Fruit fly (Drosophila melanogaster) whole organism, embryonic: ENCODE results near the gene Teh2.

ENCODE experiments used
- Aef1 ChIP-seq: fragments of 200-800 bp; sonication (Bioruptor generic); IDR thresholded peaks from 3 replicates; pipeline ENCODE4 v1.3.6; 2022; ENCODE audit warnings: missing biosample characterization, missing genetic modification characterization
- Awh ChIP-seq: fragments of 200-800 bp; sonication (Bioruptor generic); IDR thresholded peaks from 2 replicates; pipeline ENCODE4, ENCODE4 v1.3.6; 2022; ENCODE audit warnings: missing biosample characterization, missing genetic modification characterization
- CG10543 ChIP-seq: fragments of 200-800 bp; sonication (Bioruptor generic); optimal IDR thresholded peaks from 3 replicates; lab custom pipeline; 2017; ENCODE audit warnings: missing biosample characterization, mild to moderate bottlenecking, missing genetic modification characterization, moderate library complexity
- CG11247 ChIP-seq: fragments of 200-800 bp; sonication (Bioruptor generic); IDR thresholded peaks from 2 replicates; pipeline ENCODE4 v1.3.6; 2022; ENCODE audit warnings: missing biosample characterization, missing genetic modification characterization
- CG12219 ChIP-seq: fragments of 200-800 bp; sonication (Bioruptor generic); optimal IDR thresholded peaks from 3 replicates; lab custom pipeline; 2018; ENCODE audit warnings: missing biosample characterization, mild to moderate bottlenecking, missing genetic modification characterization
- CG15269 ChIP-seq: fragments of 200-800 bp; sonication (Bioruptor generic); optimal IDR thresholded peaks from 2 replicates; lab custom pipeline; 2018; ENCODE audit warnings: missing biosample characterization, mild to moderate bottlenecking, missing genetic modification characterization, moderate library complexity
- CG17385 ChIP-seq: fragments of 200-800 bp; sonication (Bioruptor generic); optimal IDR thresholded peaks from 3 replicates; lab custom pipeline; 2018; ENCODE audit warnings: missing biosample characterization, mild to moderate bottlenecking, missing genetic modification characterization
- CG2875 ChIP-seq: fragments of 200-800 bp; sonication (Bioruptor generic); optimal IDR thresholded peaks from 2 replicates; lab custom pipeline; 2017; ENCODE audit warnings: missing biosample characterization, mild to moderate bottlenecking, missing genetic modification characterization, missing genetic modification reagents
- CG32772 ChIP-seq: fragments of 200-800 bp; sonication (Bioruptor generic); IDR thresholded peaks from 2 replicates; pipeline ENCODE4 v1.3.6; 2022; ENCODE audit warnings: missing biosample characterization, missing genetic modification characterization
- CG33213 ChIP-seq: fragments of 200-800 bp; sonication (Bioruptor generic); optimal IDR thresholded peaks from 3 replicates; lab custom pipeline; 2016; ENCODE audit warnings: missing biosample characterization, missing genetic modification characterization
- CG34224 ChIP-seq: fragments of 200-800 bp; sonication (Bioruptor generic); IDR thresholded peaks from 3 replicates; pipeline ENCODE4 v1.3.6; 2022; ENCODE audit warnings: missing biosample characterization, missing genetic modification characterization; ENCODE audit not compliant: partially characterized antibody
- CG34376 ChIP-seq: fragments of 200-800 bp; sonication (Bioruptor generic); optimal IDR thresholded peaks from 2 replicates; lab custom pipeline; 2018; ENCODE audit warnings: missing biosample characterization, mild to moderate bottlenecking, missing genetic modification characterization
- CG6813 ChIP-seq: fragments of 200-800 bp; sonication (Bioruptor generic); optimal IDR thresholded peaks from 2 replicates; lab custom pipeline; 2017; ENCODE audit warnings: missing biosample characterization, missing genetic modification characterization, mild to moderate bottlenecking, moderate library complexity, missing genetic modification reagents
- CG6854 ChIP-seq: fragments of 200-800 bp; sonication (Bioruptor generic); optimal IDR thresholded peaks from 3 replicates; lab custom pipeline; 2017; ENCODE audit warnings: missing biosample characterization, mild to moderate bottlenecking, missing genetic modification characterization
- CG7987 ChIP-seq: fragments of 200-800 bp; sonication (Bioruptor generic); optimal IDR thresholded peaks from 2 replicates; lab custom pipeline; 2018; ENCODE audit warnings: missing biosample characterization, mild to moderate bottlenecking, missing genetic modification characterization, moderate library complexity
- D19B ChIP-seq: fragments of 200-800 bp; sonication (Bioruptor generic); optimal IDR thresholded peaks from 2 replicates; lab custom pipeline; 2017; ENCODE audit warnings: missing biosample characterization, mild to moderate bottlenecking, missing genetic modification characterization
- GATAe ChIP-seq: fragments of 200-800 bp; sonication (Bioruptor generic); conservative IDR thresholded peaks from 2 replicates; pipeline ENCODE4 v1.3.6; 2022; ENCODE audit warnings: missing biosample characterization, missing genetic modification characterization
- HLH54F ChIP-seq: fragments of 200-800 bp; sonication (Bioruptor generic); optimal IDR thresholded peaks from 3 replicates; lab custom pipeline; 2016; ENCODE audit warnings: missing biosample characterization, missing genetic modification characterization
- Hey ChIP-seq: fragments of 200-800 bp; sonication (Bioruptor generic); optimal IDR thresholded peaks from 3 replicates; lab custom pipeline; 2018; ENCODE audit warnings: missing biosample characterization, mild to moderate bottlenecking, missing genetic modification characterization
- HmgZ ChIP-seq: fragments of 200-800 bp; sonication (Bioruptor generic); optimal IDR thresholded peaks from 2 replicates; lab custom pipeline; 2018; ENCODE audit warnings: missing biosample characterization, mild to moderate bottlenecking, missing genetic modification characterization
- Hr78 ChIP-seq, 2 experiments: fragments of 200-800 bp in 1 of 2; fragments of >200 bp in 1 of 2; sonication (Bioruptor generic) in 1 of 2; optimal IDR thresholded peaks; 2 replicates each; lab custom pipeline; 2017 to 2019; ENCODE audit warnings: missing biosample characterization in 2 of 2, missing genetic modification characterization in 2 of 2, mild to moderate bottlenecking in 1 of 2, moderate library complexity in 1 of 2
- MBD-R2 ChIP-seq: fragments of 200-800 bp; sonication (Bioruptor generic); IDR thresholded peaks from 2 replicates; pipeline ENCODE4 v1.3.6; 2022; ENCODE audit warnings: missing biosample characterization, missing genetic modification characterization
- Med ChIP-seq: fragments of 200-800 bp; sonication (Bioruptor generic); peaks from one replicate; lab custom pipeline; 2016; ENCODE audit warnings: missing biosample characterization, missing genetic modification characterization, mild to moderate bottlenecking, inconsistent platforms, moderate library complexity
- abd-A ChIP-seq: fragments of 200-800 bp; sonication (Bioruptor generic); optimal IDR thresholded peaks from 3 replicates; lab custom pipeline; 2019; ENCODE audit warnings: missing biosample characterization, mild to moderate bottlenecking, missing genetic modification characterization, moderate library complexity
- ara ChIP-seq: fragments of 200-800 bp; sonication (Bioruptor generic); IDR thresholded peaks from 2 replicates; pipeline ENCODE4 v1.3.6; 2022; ENCODE audit warnings: missing biosample characterization, missing genetic modification characterization
- ash1 ChIP-seq: fragments of 200-800 bp; sonication (Bioruptor generic); optimal IDR thresholded peaks from 2 replicates; lab custom pipeline; 2018; ENCODE audit warnings: missing biosample characterization, mild to moderate bottlenecking, missing genetic modification characterization
- ato ChIP-seq: fragments of 200-800 bp; sonication (Bioruptor generic); IDR thresholded peaks from 2 replicates; pipeline ENCODE4 v1.3.6; 2022; ENCODE audit warnings: missing biosample characterization, missing genetic modification characterization; ENCODE audit not compliant: partially characterized antibody
- cato ChIP-seq: fragments of 200-800 bp; sonication (Bioruptor generic); optimal IDR thresholded peaks from 2 replicates; lab custom pipeline; 2016; ENCODE audit warnings: missing biosample characterization, missing genetic modification characterization, borderline replicate concordance
- chinmo ChIP-seq: fragments of 200-800 bp; sonication (Bioruptor generic); IDR thresholded peaks from 4 replicates; pipeline ENCODE4 v1.3.6; 2022; ENCODE audit warnings: missing biosample characterization, missing genetic modification characterization; ENCODE audit not compliant: partially characterized antibody
- ci ChIP-seq: fragments of 200-800 bp; sonication (Bioruptor generic); IDR thresholded peaks from 3 replicates; pipeline ENCODE4 v1.3.6; 2022; ENCODE audit warnings: missing biosample characterization, missing genetic modification characterization
- cwo ChIP-seq: fragments of 200-800 bp; sonication (Bioruptor generic); optimal IDR thresholded peaks from 3 replicates; lab custom pipeline; 2017; ENCODE audit warnings: missing biosample characterization, missing genetic modification characterization, mild to moderate bottlenecking, moderate library complexity, missing genetic modification reagents
- dm ChIP-seq: fragments of 200-800 bp; sonication (Bioruptor generic); optimal IDR thresholded peaks from 3 replicates; lab custom pipeline; 2016; ENCODE audit warnings: missing biosample characterization, missing genetic modification characterization
- fd64A ChIP-seq: fragments of 200-800 bp; sonication (Bioruptor generic); optimal IDR thresholded peaks from 3 replicates; lab custom pipeline; 2018; ENCODE audit warnings: missing biosample characterization, mild to moderate bottlenecking, missing genetic modification characterization
- grn ChIP-seq: fragments of 200-800 bp; sonication (Bioruptor generic); optimal IDR thresholded peaks from 3 replicates; lab custom pipeline; 2017; ENCODE audit warnings: missing biosample characterization, missing genetic modification characterization
- nmo ChIP-seq: fragments of 200-800 bp; sonication (Bioruptor generic); optimal IDR thresholded peaks from 2 replicates; lab custom pipeline; 2018; ENCODE audit warnings: missing biosample characterization, mild to moderate bottlenecking, missing genetic modification characterization, moderate library complexity
- pnt ChIP-seq: fragments of 200-800 bp; sonication (Bioruptor generic); optimal IDR thresholded peaks from 3 replicates; lab custom pipeline; 2016; ENCODE audit warnings: missing biosample characterization, missing genetic modification characterization
- pros ChIP-seq: fragments of 200-800 bp; sonication (Bioruptor generic); optimal IDR thresholded peaks from 3 replicates; lab custom pipeline; 2019; ENCODE audit warnings: missing biosample characterization, mild to moderate bottlenecking, missing genetic modification characterization, moderate library complexity
- sc ChIP-seq, 3 experiments: fragments of >200 bp in 2 of 3; fragments of 200-800 bp in 1 of 3; sonication (Bioruptor generic) in 1 of 3; optimal IDR thresholded peaks; 2 replicates in 2 of 3; 3 replicates in 1 of 3; lab custom pipeline; 2017; ENCODE audit warnings: mild to moderate bottlenecking in 1 of 3, missing biosample characterization in 1 of 3, missing genetic modification characterization in 1 of 3, missing genetic modification reagents in 1 of 3
- sd ChIP-seq: fragments of 200-800 bp; sonication (Bioruptor generic); optimal IDR thresholded peaks from 3 replicates; lab custom pipeline; 2018; ENCODE audit warnings: missing biosample characterization, mild to moderate bottlenecking, missing genetic modification characterization, moderate library complexity
- seq ChIP-seq: fragments of 200-800 bp; sonication (Bioruptor generic); IDR thresholded peaks from 2 replicates; pipeline ENCODE4 v1.3.6; 2022; ENCODE audit warnings: missing biosample characterization, missing genetic modification characterization
- sug ChIP-seq: fragments of 200-800 bp; optimal IDR thresholded peaks from 2 replicates; lab custom pipeline; 2019; ENCODE audit warnings: missing biosample characterization, mild to moderate bottlenecking, missing genetic modification characterization, moderate library complexity
- tio ChIP-seq: fragments of 200-800 bp; sonication (Bioruptor generic); optimal IDR thresholded peaks from 2 replicates; lab custom pipeline; 2017; ENCODE audit warnings: missing biosample characterization, missing genetic modification characterization, inconsistent platforms
- toy ChIP-seq: fragments of 200-800 bp; sonication (Bioruptor generic); IDR thresholded peaks from 2 replicates; pipeline ENCODE4 v1.3.6; 2022; ENCODE audit warnings: missing biosample characterization, missing genetic modification characterization
- vfl ChIP-seq: fragments of 200-800 bp; sonication (Bioruptor generic); optimal IDR thresholded peaks from 2 replicates; lab custom pipeline; 2016; ENCODE audit warnings: missing biosample characterization, missing genetic modification characterization
- wor ChIP-seq: fragments of 200-800 bp; sonication (Bioruptor generic); IDR thresholded peaks from 2 replicates; pipeline ENCODE4 v1.3.6; 2022; ENCODE audit warnings: missing biosample characterization, missing genetic modification characterization
- zen2 ChIP-seq: fragments of 200-800 bp; sonication (Bioruptor generic); IDR thresholded peaks from 3 replicates; pipeline ENCODE4 v1.3.6; 2022; ENCODE audit warnings: missing biosample characterization, missing genetic modification characterization; ENCODE audit not compliant: partially characterized antibody

The Teh2 gene

dm6 chr3L:4219291-4220228 is 31.7 kb upstream of the Teh2 start (continued):
- TF ChIP-seq zen2 (no peak), D19B (GFP tag; lab: Kevin White, UChicago) (no peak), nmo (no peak), Hr78 (GFP tag; optimal IDR thresholded peaks at IDR 0.05; lab: Kevin White, UChicago) (peak in 1 of 2 experiments; percentile 95), vfl (GFP tag; lab: Kevin White, UChicago) (no peak), HLH54F (GFP tag; lab: Kevin White, UChicago) (no peak), cato (GFP tag; lab: Kevin White, UChicago) (no peak), sc (optimal IDR thresholded peaks at IDR 0.05; lab: Kevin White, UChicago) (no peak), sc (GFP tag; optimal IDR thresholded peaks at IDR 0.05; lab: Kevin White, UChicago) (no peak), grn (GFP tag; lab: Kevin White, UChicago) (peak; percentile 99), CG32772 (GFP tag; lab: Robert Waterston, UW) (peak; percentile 29; the same call in 1 of the 2 replicates), CG17385 (GFP tag; lab: Kevin White, UChicago) (no peak), ash1 (no peak), ara (GFP tag; lab: Robert Waterston, UW) (0 out of 2 replicates have a peak, but pooled peaks have one; percentile 24), seq (no peak), abd-A (tag; lab: Kevin White, UChicago) (no peak), fd64A (GFP tag; lab: Kevin White, UChicago) (peak; percentile 20), tio (GFP tag; lab: Kevin White, UChicago) (no peak), ci (GFP tag; lab: Robert Waterston, UW) (peak; percentile 37; the same call in 1 of the 3 replicates), CG11247 (GFP tag; lab: Robert Waterston, UW) (no peak), CG12219 (peak; percentile 22), chinmo (GFP tag; lab: Robert Waterston, UW) (0 out of 4 replicates have a peak, but pooled peaks have one; percentile 67), CG6813 (GFP tag; lab: Kevin White, UChicago) (peak; percentile 22), wor (no peak), CG34376 (GFP tag; lab: Kevin White, UChicago) (peak; percentile 88), HmgZ (tag; lab: Kevin White, UChicago) (peak; percentile 43), CG33213 (no peak), CG6854 (no peak), CG15269 (tag; lab: Kevin White, UChicago) (no peak), MBD-R2 (GFP tag; lab: Robert Waterston, UW) (0 out of 2 replicates have a peak, but pooled peaks have one; percentile 11), CG10543 (GFP tag; lab: Kevin White, UChicago) (peak; percentile 70), Hey (tag; lab: Kevin White, UChicago) (peak; percentile 70), CG2875 (peak; percentile 30), ato (GFP tag; lab: Robert Waterston, UW) (no peak), sug (peak; percentile 96), sd (tag; lab: Kevin White, UChicago) (peak; percentile 90), GATAe (GFP tag; lab: Robert Waterston, UW) (peak; percentile 65), Awh (GFP tag; lab: Robert Waterston, UW) (peak; percentile 56; the same call in 1 of the 2 replicates), cwo (GFP tag; lab: Kevin White, UChicago) (peak; percentile 100), pros (GFP tag; lab: Kevin White, UChicago) (peak; percentile 55), Aef1 (GFP tag; lab: Robert Waterston, UW) (no peak), dm (peak; percentile 15), Med (GFP tag; lab: Kevin White, UChicago) (peak; percentile 23), CG7987 (peak; percentile 92), pnt (GFP tag; lab: Kevin White, UChicago) (no peak), CG34224 (no peak), toy (0 out of 2 replicates have a peak, but pooled peaks have one; percentile 17)
